Worm (Caenorhabditis elegans) whole organism, young adult: ENCODE measurements around the gene npa-1.

ENCODE experiments used
- F22D6.2 ChIP-seq: sonication (generic microtip); optimal IDR thresholded peaks from 2 replicates; lab custom pipeline; 2016; ENCODE audit warnings: mild to moderate bottlenecking, missing genetic modification characterization, missing compliant biosample characterization
- F39B2.1 ChIP-seq: fragments of 200-800 bp; sonication (Bioruptor generic); IDR thresholded peaks from 2 replicates; pipeline ENCODE4 v1.3.6; 2022; ENCODE audit warnings: missing genetic modification reagents, missing genetic modification characterization, missing compliant biosample characterization
- F57A8.1 ChIP-seq: fragments of 200-800 bp; sonication (Bioruptor generic); optimal IDR thresholded peaks from 2 replicates; lab custom pipeline; 2018; ENCODE audit warnings: mild to moderate bottlenecking, missing genetic modification characterization, moderate library complexity, missing compliant biosample characterization
- Y95B8A.8 ChIP-seq: fragments of 200-800 bp; sonication (Bioruptor generic); IDR thresholded peaks from 2 replicates; pipeline ENCODE4 v1.3.6; 2022; ENCODE audit warnings: missing genetic modification reagents, missing genetic modification characterization, missing compliant biosample characterization
- atf-7 ChIP-seq: sonication (generic microtip); optimal IDR thresholded peaks from 2 replicates; lab custom pipeline; 2017; ENCODE audit warnings: mild to moderate bottlenecking, missing genetic modification characterization, missing compliant biosample characterization
- attf-5 ChIP-seq: fragments of 200-800 bp; sonication (Bioruptor generic); optimal IDR thresholded peaks from 2 replicates; lab custom pipeline; 2018; ENCODE audit warnings: mild to moderate bottlenecking, missing genetic modification characterization, missing compliant biosample characterization
- attf-6 ChIP-seq: fragments of 200-800 bp; sonication (Bioruptor generic); IDR thresholded peaks from 2 replicates; pipeline ENCODE4 v1.3.6; 2022; ENCODE audit warnings: missing genetic modification reagents, missing genetic modification characterization, missing compliant biosample characterization
- ccch-3 ChIP-seq: fragments of 200-800 bp; sonication (Bioruptor generic); optimal IDR thresholded peaks from 2 replicates; lab custom pipeline; 2018; ENCODE audit warnings: mild to moderate bottlenecking, missing genetic modification characterization, missing compliant biosample characterization
- cebp-2 ChIP-seq: fragments of 200-800 bp; sonication (Bioruptor generic); IDR thresholded peaks from 2 replicates; pipeline ENCODE4 v1.3.6; 2022; ENCODE audit warnings: missing genetic modification characterization, missing compliant biosample characterization
- ceh-40 ChIP-seq: fragments of 200-800 bp; sonication (Bioruptor generic); IDR thresholded peaks from 2 replicates; pipeline ENCODE4 v1.3.6; 2022; ENCODE audit warnings: missing genetic modification characterization, missing compliant biosample characterization
- ceh-79 ChIP-seq: sonication (generic microtip); optimal IDR thresholded peaks from 2 replicates; lab custom pipeline; 2017; ENCODE audit warnings: mild to moderate bottlenecking, missing genetic modification characterization, missing compliant biosample characterization
- die-1 ChIP-seq: sonication (generic microtip); optimal IDR thresholded peaks from 2 replicates; lab custom pipeline; 2016; ENCODE audit warnings: missing genotype, mild to moderate bottlenecking, missing genetic modification characterization, missing compliant biosample characterization
- egl-18 ChIP-seq: fragments of 200-800 bp; sonication (Bioruptor generic); IDR thresholded peaks from 2 replicates; pipeline ENCODE4 v1.3.6; 2022; ENCODE audit warnings: missing genetic modification reagents, missing genetic modification characterization, missing compliant biosample characterization
- egl-44 ChIP-seq: fragments of 200-800 bp; sonication (Bioruptor generic); IDR thresholded peaks from 2 replicates; pipeline ENCODE4 v1.3.6; 2022; ENCODE audit warnings: missing genetic modification reagents, missing genetic modification characterization, missing compliant biosample characterization
- gei-17 ChIP-seq: fragments of 200-800 bp; sonication (Bioruptor generic); optimal IDR thresholded peaks from 2 replicates; lab custom pipeline; 2018; ENCODE audit warnings: mild to moderate bottlenecking, missing genetic modification characterization, missing compliant biosample characterization
- him-1 ChIP-seq: sonication (generic microtip); optimal IDR thresholded peaks from 2 replicates; lab custom pipeline; 2016; ENCODE audit warnings: missing genotype, missing genetic modification reagents, missing genetic modification characterization, missing compliant biosample characterization
- hlh-12 ChIP-seq: sonication (generic microtip); optimal IDR thresholded peaks from 2 replicates; lab custom pipeline; 2016; ENCODE audit warnings: missing genetic modification characterization, missing compliant biosample characterization
- hlh-26 ChIP-seq: fragments of 200-800 bp; sonication (Bioruptor generic); conservative IDR thresholded peaks from 2 replicates; pipeline ENCODE4 v1.3.6; 2022; ENCODE audit warnings: missing genetic modification reagents, missing genetic modification characterization, missing compliant biosample characterization
- hmg-20 ChIP-seq: fragments of 200-800 bp; sonication (Bioruptor generic); IDR thresholded peaks from 2 replicates; pipeline ENCODE4 v1.3.6; 2022; ENCODE audit warnings: missing genetic modification reagents, missing genetic modification characterization, missing compliant biosample characterization
- hrde-1 ChIP-seq: sonication (generic microtip); optimal IDR thresholded peaks from 2 replicates; lab custom pipeline; 2016; ENCODE audit warnings: missing genetic modification characterization, mild to moderate bottlenecking, missing compliant biosample characterization, moderate library complexity, missing genotype, missing genetic modification reagents, borderline replicate concordance
- let-607 ChIP-seq, 2 experiments: fragments of 200-800 bp in 1 of 2; sonication (Bioruptor generic) in 1 of 2; sonication (generic microtip) in 1 of 2; optimal IDR thresholded peaks; 2 replicates each; lab custom pipeline; 2016 to 2018; ENCODE audit warnings: mild to moderate bottlenecking in 2 of 2, missing compliant biosample characterization in 2 of 2, missing genetic modification characterization in 2 of 2, moderate library complexity in 2 of 2, missing genotype in 1 of 2
- lin-35 ChIP-seq, 3 experiments: fragments of 150-350 bp in 2 of 3; sonication (generic microtip) in 1 of 3; optimal IDR thresholded peaks; 2 replicates each; lab custom pipeline; 2014 to 2018; ENCODE audit warnings: missing biosample characterization in 3 of 3, missing genetic modification characterization in 3 of 3, missing genetic modification reagents in 3 of 3
- madf-10 ChIP-seq: sonication (generic microtip); optimal IDR thresholded peaks from 2 replicates; lab custom pipeline; 2016; ENCODE audit warnings: mild to moderate bottlenecking, missing genetic modification characterization, missing compliant biosample characterization
- nhr-80 ChIP-seq: sonication (generic microtip); optimal IDR thresholded peaks from 2 replicates; lab custom pipeline; 2016; ENCODE audit warnings: missing genetic modification characterization, missing compliant biosample characterization
- rcor-1 ChIP-seq: fragments of 200-800 bp; sonication (Bioruptor generic); IDR thresholded peaks from 2 replicates; pipeline ENCODE4 v1.3.6; 2022; ENCODE audit warnings: missing genetic modification reagents, missing genetic modification characterization, missing compliant biosample characterization
- rec-8 ChIP-seq, 2 experiments: sonication (generic microtip); optimal IDR thresholded peaks; 2 replicates each; lab custom pipeline; 2016; ENCODE audit warnings: mild to moderate bottlenecking in 2 of 2, missing genetic modification characterization in 2 of 2, missing genetic modification reagents in 2 of 2, missing genotype in 2 of 2, missing biosample characterization in 1 of 2, missing compliant biosample characterization in 1 of 2, moderate library complexity in 1 of 2
- repo-1 ChIP-seq: sonication (generic microtip); optimal IDR thresholded peaks from 2 replicates; lab custom pipeline; 2017; ENCODE audit warnings: mild to moderate bottlenecking, missing genetic modification characterization, missing compliant biosample characterization
- rpc-1 ChIP-seq, 2 experiments: fragments of 150-350 bp in 1 of 2; sonication (generic microtip) in 1 of 2; optimal IDR thresholded peaks; 2 replicates each; lab custom pipeline; 2014 to 2018; ENCODE audit warnings: missing biosample characterization in 1 of 2, missing genetic modification characterization in 1 of 2, missing genetic modification reagents in 1 of 2, missing genotype in 1 of 2
- tbp1 ChIP-seq: fragments of 200-800 bp; sonication (Bioruptor generic); optimal IDR thresholded peaks from 2 replicates; lab custom pipeline; 2018; ENCODE audit warnings: mild to moderate bottlenecking, missing genetic modification characterization, missing compliant biosample characterization
- zfh-2 ChIP-seq: fragments of 200-800 bp; sonication (Bioruptor generic); conservative IDR thresholded peaks from 2 replicates; pipeline ENCODE4 v1.3.6; 2022; ENCODE audit warnings: missing genetic modification reagents, missing genetic modification characterization, missing compliant biosample characterization
- ztf-22 ChIP-seq: fragments of 200-800 bp; sonication (Bioruptor generic); optimal IDR thresholded peaks from 2 replicates; lab custom pipeline; 2018; ENCODE audit warnings: mild to moderate bottlenecking, missing genetic modification characterization, moderate library complexity, missing compliant biosample characterization
- ztf-26 ChIP-seq: sonication (generic microtip); optimal IDR thresholded peaks from 2 replicates; lab custom pipeline; 2017; ENCODE audit warnings: missing genetic modification characterization, missing compliant biosample characterization

Gene npa-1

DNA sequence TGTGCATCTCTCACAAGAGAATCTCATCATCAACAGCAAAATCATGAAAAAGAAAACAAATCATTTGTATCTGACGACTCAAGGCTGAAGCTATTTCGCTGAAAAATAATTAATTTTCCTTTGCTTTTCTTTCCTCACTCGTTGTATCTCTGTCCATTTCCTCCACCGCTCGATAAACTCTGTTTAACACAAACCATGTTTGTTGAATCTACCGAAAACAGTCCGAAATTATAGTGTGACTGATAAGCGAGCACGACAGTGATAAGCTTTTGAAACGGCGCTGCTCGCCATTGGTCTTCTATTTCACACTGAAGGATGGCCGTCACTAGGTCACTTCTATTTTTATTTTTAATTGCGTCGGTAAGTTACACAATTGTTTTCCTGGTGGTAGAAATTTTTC, at the start of gene npa-1:
npa-1 (plus strand) TSS at position 142 of the 400 bp plus-strand sequence.
- no peak for TF ChIP-seq hlh-12 (tag; lab: Kevin White, UChicago)
- TF ChIP-seq nhr-80 (tag; lab: Kevin White, UChicago), result peak; percentile 80

DNA sequence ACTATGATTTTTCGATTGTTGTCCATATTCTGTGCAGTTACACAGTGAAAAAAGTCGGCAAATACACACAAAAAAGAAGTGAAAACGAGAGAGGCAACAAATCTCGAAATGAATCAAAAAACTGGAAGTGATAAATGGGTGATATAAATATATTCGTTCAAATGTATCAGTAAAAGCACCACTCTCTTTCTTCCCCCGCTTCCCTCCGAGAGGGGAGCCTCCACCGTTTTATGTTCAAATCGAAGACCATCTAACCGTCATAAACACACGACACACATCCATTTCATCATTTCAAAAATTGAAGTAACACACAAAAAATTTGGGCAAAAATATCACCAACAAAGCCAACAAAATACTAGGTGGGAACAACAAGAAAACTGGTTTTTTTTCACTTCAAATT, 48.5 kb upstream of the npa-1 start, which contains the start of gene F20A1.6:
F20A1.6 (minus strand) TSS at position 101 of the 400 bp plus-strand sequence.
- TF ChIP-seq hrde-1 (tag; lab: Kevin White, UChicago) (no peak), tbp1 (GFP tag; lab: Kevin White, UChicago) (no peak), repo-1 (tag; lab: Kevin White, UChicago) (no peak), ccch-3 (GFP tag; lab: Kevin White, UChicago) (no peak), Y95B8A.8 (GFP tag; lab: Robert Waterston, UW) (no peak), die-1 (tag; lab: Kevin White, UChicago) (no peak), F22D6.2 (tag; lab: Kevin White, UChicago) (no peak), rpc-1 (optimal IDR thresholded peaks at IDR 0.05; lab: Kevin White, UChicago) (no peak), rpc-1 (tag; optimal IDR thresholded peaks at IDR 0.05; lab: Kevin White, UChicago) (no peak), madf-10 (tag; lab: Kevin White, UChicago) (no peak)

DNA sequence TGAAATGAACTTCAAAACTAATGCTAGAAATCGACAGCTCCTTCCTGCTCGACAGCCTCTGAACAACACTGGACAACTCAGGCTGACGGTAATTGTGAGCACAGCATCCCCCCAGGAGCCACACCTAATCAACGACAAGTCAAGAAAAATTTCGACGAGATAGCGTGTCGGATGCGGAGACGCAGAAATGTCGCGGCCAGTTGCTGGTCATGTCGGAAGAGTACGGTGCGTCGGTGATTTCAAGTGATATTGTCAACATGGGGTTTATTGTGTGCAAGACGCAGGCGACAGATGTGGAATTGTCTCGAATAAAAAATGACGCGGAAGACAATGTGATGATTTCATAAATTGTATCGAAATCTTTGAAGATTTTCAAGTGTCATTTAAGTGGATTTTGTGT, 39.1 kb upstream of the npa-1 start, which contains the start of gene twk-11:
twk-11 (minus strand) TSS at position 101 of the 400 bp plus-strand sequence.
- TF ChIP-seq egl-18 (no peak), ztf-26 (tag; lab: Kevin White, UChicago) (no peak), cebp-2 (GFP tag; lab: Robert Waterston, UW) (no peak), let-607 (tag; optimal IDR thresholded peaks at IDR 0.05; lab: Kevin White, UChicago) (no peak), ceh-40 (GFP tag; lab: Robert Waterston, UW) (no peak), ccch-3 (GFP tag; lab: Kevin White, UChicago) (no peak), zfh-2 (GFP tag; lab: Robert Waterston, UW) (no peak)
- TF ChIP-seq, all 124 proteins: peak for 0

DNA sequence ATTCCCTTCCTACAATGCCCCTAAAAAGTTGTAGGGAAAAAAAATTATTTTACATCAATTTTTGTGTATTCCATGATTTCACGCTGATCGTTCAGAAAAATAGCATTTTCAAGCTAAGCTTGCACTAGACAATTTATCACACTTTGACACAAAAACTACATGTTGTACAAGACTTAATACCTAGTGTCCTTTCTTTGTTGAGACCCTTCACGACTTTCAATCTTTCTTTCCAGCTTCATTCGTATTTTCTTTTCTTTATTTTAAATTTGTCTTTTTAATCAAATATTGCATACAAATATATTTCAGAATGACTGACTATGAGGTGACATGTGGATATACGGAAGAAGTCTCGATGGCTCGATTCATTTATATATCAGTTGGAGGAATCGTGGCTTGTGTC, 29.6 kb upstream of the npa-1 start, which contains the start of gene F20A1.2:
F20A1.2 (plus strand) TSS at position 301 of the 400 bp plus-strand sequence.
- TF ChIP-seq lin-35 (GFP tag; optimal IDR thresholded peaks at IDR 0.05; lab: Kevin White, UChicago), result no peak
- no peak for TF ChIP-seq hlh-26 (GFP tag; lab: Robert Waterston, UW)
- no peak for TF ChIP-seq ceh-79
- no peak for TF ChIP-seq gei-17 (GFP tag; lab: Kevin White, UChicago)
- TF ChIP-seq him-1 (tag; lab: Kevin White, UChicago), result no peak
- TF ChIP-seq F39B2.1 (GFP tag; lab: Robert Waterston, UW), result no peak
- no peak for TF ChIP-seq attf-5 (GFP tag; lab: Kevin White, UChicago)
- no peak for TF ChIP-seq hrde-1 (tag; lab: Kevin White, UChicago)
- no peak for TF ChIP-seq ztf-22 (GFP tag; lab: Kevin White, UChicago)
- no peak for TF ChIP-seq hmg-20 (GFP tag; lab: Robert Waterston, UW)
- TF ChIP-seq rec-8 (tag; optimal IDR thresholded peaks at IDR 0.05; lab: Kevin White, UChicago), result no peak
- TF ChIP-seq rcor-1 (GFP tag; lab: Robert Waterston, UW), result no peak
- no peak for TF ChIP-seq ztf-26 (tag; lab: Kevin White, UChicago)
- TF ChIP-seq egl-44, result no peak
- TF ChIP-seq F57A8.1 (GFP tag; lab: Kevin White, UChicago), result no peak
- TF ChIP-seq attf-6 (GFP tag; lab: Robert Waterston, UW), result no peak
- no peak for TF ChIP-seq atf-7 (tag; lab: Kevin White, UChicago)
- TF ChIP-seq repo-1 (tag; lab: Kevin White, UChicago), result no peak
- no peak for TF ChIP-seq ceh-40 (GFP tag; lab: Robert Waterston, UW)
